Worm (Caenorhabditis elegans): ENCODE results near the gene str-221.

The str-221 gene

DNA sequence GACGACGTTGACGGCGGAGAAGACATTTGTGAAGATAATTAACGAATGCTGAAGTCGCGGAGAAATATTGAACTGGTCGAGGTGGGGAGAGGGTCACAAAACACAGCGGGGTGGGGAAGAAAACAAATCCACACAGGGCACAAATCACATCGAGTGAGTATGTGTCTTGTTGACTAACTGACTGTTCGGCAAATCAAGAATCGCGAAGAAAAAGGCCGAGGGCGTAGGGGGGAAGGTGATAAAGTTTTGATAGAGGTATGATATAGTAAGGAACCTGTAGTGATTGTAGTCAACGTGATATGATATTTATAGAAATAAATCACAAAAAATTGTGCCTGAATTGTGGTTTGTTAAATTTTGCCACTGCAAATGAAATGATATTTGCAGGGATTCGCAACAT, 32.3 kb upstream of the str-221 start, which contains the start of gene nhr-178 (continued):
- TF ChIP-seq lin-11 (tag; optimal IDR thresholded peaks at IDR 0.05), result no peak
- TF ChIP-seq nhr-12 (tag; optimal IDR thresholded peaks at IDR 0.05), result no peak
- TF ChIP-seq lin-13 (GFP tag; optimal IDR thresholded peaks at IDR 0.05), result no peak
- TF ChIP-seq egl-27 (tag; optimal IDR thresholded peaks at IDR 0.05), result no peak
- peak; percentile 85 for TF ChIP-seq F13H6.1 (tag; optimal IDR thresholded peaks at IDR 0.05)
- TF ChIP-seq elt-1 (tag; optimal IDR thresholded peaks at IDR 0.05), result no peak
- no peak for TF ChIP-seq nhr-21 (tag; optimal IDR thresholded peaks at IDR 0.05)
- no peak for TF ChIP-seq nhr-6 (tag; optimal IDR thresholded peaks at IDR 0.05)

DNA sequence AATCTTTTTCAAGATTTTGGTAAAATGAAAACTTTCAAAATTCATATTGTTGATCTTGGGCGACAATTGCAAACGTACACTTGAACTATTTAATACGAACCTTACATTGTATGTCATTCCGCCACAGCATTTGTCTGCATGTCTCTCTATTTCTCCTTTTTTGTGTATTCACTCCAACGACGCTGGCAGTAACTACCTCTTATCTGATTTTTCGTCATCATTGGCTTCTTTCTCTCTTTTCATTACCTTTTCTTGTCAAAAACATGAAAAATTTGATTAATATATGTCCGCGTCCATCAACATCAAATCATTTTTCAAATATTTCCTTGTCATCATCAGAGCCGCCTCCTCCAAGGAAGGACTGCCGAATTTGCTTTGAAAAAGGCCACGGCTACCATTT, 30.0 kb upstream of the str-221 start, which contains the start of gene nhr-177:
nhr-177 (plus strand) TSS at position 167 of the 400 bp plus-strand sequence.
- TF ChIP-seq fos-1 (tag; optimal IDR thresholded peaks at IDR 0.05), result peak; percentile 85
- TF ChIP-seq lin-11 (tag; optimal IDR thresholded peaks at IDR 0.05), result no peak
- no peak for TF ChIP-seq ztf-11 (tag; optimal IDR thresholded peaks at IDR 0.05)
- peak; percentile 10 for TF ChIP-seq sma-9 (GFP tag; optimal IDR thresholded peaks at IDR 0.05)
- TF ChIP-seq sma-9 (tag; optimal IDR thresholded peaks at IDR 0.05), result no peak
- no peak for TF ChIP-seq nhr-25 (tag; optimal IDR thresholded peaks at IDR 0.05)
- peak; percentile 37 for TF ChIP-seq ceh-16 (tag; optimal IDR thresholded peaks at IDR 0.05)
- TF ChIP-seq nhr-21 (tag; optimal IDR thresholded peaks at IDR 0.05), result no peak
- no peak for TF ChIP-seq ztf-4 (tag; optimal IDR thresholded peaks at IDR 0.05)
- peak; percentile 32 for TF ChIP-seq skn-1 (tag; optimal IDR thresholded peaks at IDR 0.05)
- no peak for TF ChIP-seq snpc-4 (tag; optimal IDR thresholded peaks at IDR 0.05)
- TF ChIP-seq crh-2 (tag; optimal IDR thresholded peaks at IDR 0.05), result peak; percentile 46

DNA sequence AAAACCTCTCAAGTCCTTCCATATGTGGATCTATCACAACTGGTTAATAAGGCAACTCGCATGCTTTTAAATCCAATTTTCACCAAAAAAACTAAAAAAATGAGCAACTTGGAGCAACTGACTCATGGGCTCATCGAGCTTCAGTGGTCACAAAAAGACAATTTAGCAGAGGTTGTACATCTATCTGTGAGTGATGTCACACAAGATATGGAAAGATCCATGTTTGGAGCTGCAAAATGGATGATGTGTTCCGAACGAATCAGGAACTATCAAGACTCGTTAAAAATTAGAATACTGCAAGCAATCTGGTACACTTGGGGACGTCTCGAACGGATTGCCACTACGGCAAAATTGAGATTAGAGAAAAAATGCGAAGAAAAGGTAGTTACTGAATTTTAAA, 28.5 kb upstream of the str-221 start:
- no peak for TF ChIP-seq mab-5 (tag; optimal IDR thresholded peaks at IDR 0.05)
- no peak for TF ChIP-seq F13H6.1 (tag; optimal IDR thresholded peaks at IDR 0.05)
- no peak for TF ChIP-seq aly-2 (tag; optimal IDR thresholded peaks at IDR 0.05)
- TF ChIP-seq lsy-2 (tag; optimal IDR thresholded peaks at IDR 0.05), result no peak
- no peak for TF ChIP-seq C34F6.9 (tag; optimal IDR thresholded peaks at IDR 0.05)
- TF ChIP-seq elt-3 (tag; optimal IDR thresholded peaks at IDR 0.05), result no peak
- no peak for TF ChIP-seq unc-55 (GFP tag; optimal IDR thresholded peaks at IDR 0.05)
- no peak for TF ChIP-seq nhr-237 (tag; optimal IDR thresholded peaks at IDR 0.05)

DNA sequence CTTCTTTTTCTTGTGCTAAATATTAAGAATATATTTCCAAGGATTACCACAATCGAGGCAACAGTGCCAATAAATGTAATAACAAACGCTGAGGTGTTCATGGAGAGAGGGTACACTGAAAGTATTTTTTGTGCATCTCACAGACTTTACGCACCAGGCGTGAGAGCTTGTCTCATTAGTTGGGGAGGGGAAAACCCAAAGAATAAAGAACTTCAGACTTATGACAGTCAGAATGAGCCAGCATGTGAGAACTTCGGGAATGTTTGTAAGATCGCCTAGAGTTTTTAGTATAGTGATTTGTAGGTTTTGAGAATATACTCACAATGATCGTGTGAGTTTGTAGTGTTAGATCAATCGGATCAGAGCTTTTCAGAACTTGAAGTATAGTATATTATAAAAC, 25.4 kb upstream of the str-221 start, which contains the start of gene srbc-41:
srbc-41 (minus strand) TSS at position 101 of the 400 bp plus-strand sequence.
- no peak for TF ChIP-seq F13H6.1 (tag; optimal IDR thresholded peaks at IDR 0.05)
- TF ChIP-seq mdl-1 (tag; optimal IDR thresholded peaks at IDR 0.05), result no peak
- TF ChIP-seq ztf-11 (tag; optimal IDR thresholded peaks at IDR 0.05), result no peak
- no peak for TF ChIP-seq Y55F3AM.14 (GFP tag; optimal IDR thresholded peaks at IDR 0.05)
- no peak for TF ChIP-seq C34F6.9 (tag; optimal IDR thresholded peaks at IDR 0.05)
- no peak for TF ChIP-seq fos-1 (tag; optimal IDR thresholded peaks at IDR 0.05)
- TF ChIP-seq sma-3 (GFP tag; optimal IDR thresholded peaks at IDR 0.05), result no peak
- TF ChIP-seq gmeb-1 (tag; optimal IDR thresholded peaks at IDR 0.05), result no peak
- no peak for TF ChIP-seq nhr-25 (tag; optimal IDR thresholded peaks at IDR 0.05)
- TF ChIP-seq nhr-11 (tag; optimal IDR thresholded peaks at IDR 0.05), result no peak

DNA sequence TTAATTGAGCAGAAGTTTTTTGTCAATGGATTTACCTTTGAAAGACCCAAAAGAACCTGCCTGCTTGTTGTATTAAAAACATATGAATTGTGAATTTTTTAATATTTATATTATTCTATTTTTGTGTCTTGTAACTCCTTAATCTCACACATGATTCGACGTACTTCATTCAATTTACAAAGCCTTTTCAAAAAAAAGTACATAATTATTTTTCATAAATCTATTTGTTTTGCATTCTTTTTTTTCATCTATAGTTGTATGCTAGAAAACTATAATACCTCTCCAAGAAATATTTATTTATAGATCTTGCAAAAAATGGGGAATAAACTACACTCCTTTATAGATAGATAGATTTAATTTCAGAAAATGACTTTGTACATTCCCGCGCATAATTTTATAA, 21.3 kb upstream of the str-221 start, which contains the start of gene nhr-179:
nhr-179 (minus strand) TSS at position 101 of the 400 bp plus-strand sequence.
- no peak for TF ChIP-seq lsy-2 (tag; optimal IDR thresholded peaks at IDR 0.05)
- no peak for TF ChIP-seq nhr-10 (tag; optimal IDR thresholded peaks at IDR 0.05)
- TF ChIP-seq Y55F3AM.14 (GFP tag; optimal IDR thresholded peaks at IDR 0.05), result no peak

DNA sequence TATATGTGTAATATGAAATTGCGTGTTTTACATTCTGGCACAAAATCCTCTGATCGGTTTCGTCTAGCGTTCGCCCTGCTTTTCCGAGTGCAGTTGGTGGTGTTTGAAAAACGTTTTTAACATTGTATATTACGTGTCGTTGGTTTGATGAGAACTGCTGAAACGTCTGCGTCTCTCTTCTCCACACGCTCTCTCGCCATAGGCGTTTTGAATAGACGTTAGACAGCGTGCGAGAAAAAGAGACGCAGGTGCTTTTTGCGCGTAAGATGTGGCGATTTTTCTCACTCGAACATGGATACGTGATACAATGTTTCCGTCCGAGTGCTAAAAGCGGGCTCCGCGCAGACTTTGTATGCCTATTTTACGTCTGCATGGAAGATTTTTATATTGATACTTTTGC, 19.6 kb upstream of the str-221 start:
- TF ChIP-seq sem-4 (tag; optimal IDR thresholded peaks at IDR 0.05) (no peak), sma-9 (GFP tag; optimal IDR thresholded peaks at IDR 0.05) (no peak), sma-9 (tag; optimal IDR thresholded peaks at IDR 0.05) (no peak), alr-1 (tag; optimal IDR thresholded peaks at IDR 0.05) (no peak), aly-2 (tag; optimal IDR thresholded peaks at IDR 0.05) (no peak), gmeb-1 (tag; optimal IDR thresholded peaks at IDR 0.05) (no peak), elt-1 (tag; optimal IDR thresholded peaks at IDR 0.05) (no peak), C34F6.9 (tag; optimal IDR thresholded peaks at IDR 0.05) (no peak), nhr-10 (tag; optimal IDR thresholded peaks at IDR 0.05) (no peak), peb-1 (tag; optimal IDR thresholded peaks at IDR 0.05) (no peak), snpc-4 (tag; optimal IDR thresholded peaks at IDR 0.05) (no peak), lsy-2 (tag; optimal IDR thresholded peaks at IDR 0.05) (no peak), egl-27 (tag; optimal IDR thresholded peaks at IDR 0.05) (no peak), Y55F3AM.14 (GFP tag; optimal IDR thresholded peaks at IDR 0.05) (no peak), dmd-4 (tag; optimal IDR thresholded peaks at IDR 0.05) (no peak), ztf-1 (GFP tag; conservative IDR thresholded peaks at IDR 0.05) (no peak), ztf-11 (tag; optimal IDR thresholded peaks at IDR 0.05) (no peak), mab-5 (tag; optimal IDR thresholded peaks at IDR 0.05) (no peak)

Measured in whole organism, L2 larva.